Fruit fly (Drosophila melanogaster) whole organism, embryonic: ENCODE data around the gene mxt.

Experiments used
- Atf-2 ChIP-seq: fragments of 200-800 bp; sonication (Bioruptor generic); optimal IDR thresholded peaks from 2 replicates; lab custom pipeline; 2016; ENCODE audit warnings: missing biosample characterization, missing genetic modification characterization
- Awh ChIP-seq: fragments of 200-800 bp; sonication (Bioruptor generic); IDR thresholded peaks from 2 replicates; pipeline ENCODE4, ENCODE4 v1.3.6; 2022; ENCODE audit warnings: missing biosample characterization, missing genetic modification characterization
- B-H2 ChIP-seq: fragments of 200-800 bp; sonication (Bioruptor generic); optimal IDR thresholded peaks from 2 replicates; lab custom pipeline; 2018; ENCODE audit warnings: missing biosample characterization, mild to moderate bottlenecking, missing genetic modification characterization
- CG10366 ChIP-seq: fragments of 200-800 bp; sonication (Bioruptor generic); IDR thresholded peaks from 2 replicates; pipeline ENCODE4 v1.3.6; 2022; ENCODE audit warnings: missing biosample characterization, missing genetic modification characterization
- CG10543 ChIP-seq: fragments of 200-800 bp; sonication (Bioruptor generic); optimal IDR thresholded peaks from 3 replicates; lab custom pipeline; 2017; ENCODE audit warnings: missing biosample characterization, mild to moderate bottlenecking, missing genetic modification characterization, moderate library complexity
- CG11723 ChIP-seq: fragments of 200-800 bp; sonication (Bioruptor generic); optimal IDR thresholded peaks from 2 replicates; lab custom pipeline; 2017; ENCODE audit warnings: missing biosample characterization, mild to moderate bottlenecking, missing genetic modification characterization
- CG12769 ChIP-seq: fragments of 200-800 bp; sonication (Bioruptor generic); optimal IDR thresholded peaks from 2 replicates; lab custom pipeline; 2019; ENCODE audit warnings: missing biosample characterization, mild to moderate bottlenecking, missing genetic modification characterization, moderate library complexity
- CG13775 ChIP-seq: fragments of 200-800 bp; sonication (Bioruptor generic); optimal IDR thresholded peaks from 3 replicates; lab custom pipeline; 2017; ENCODE audit warnings: missing biosample characterization, mild to moderate bottlenecking, missing genetic modification characterization
- CG13894 ChIP-seq: fragments of 200-800 bp; sonication (Bioruptor generic); optimal IDR thresholded peaks from 3 replicates; lab custom pipeline; 2018; ENCODE audit warnings: missing biosample characterization, mild to moderate bottlenecking, missing genetic modification characterization, moderate library complexity
- CG14710 ChIP-seq: fragments of 200-800 bp; sonication (Bioruptor generic); optimal IDR thresholded peaks from 3 replicates; lab custom pipeline; 2019; ENCODE audit warnings: missing biosample characterization, mild to moderate bottlenecking, missing genetic modification characterization, moderate library complexity
- CG15269 ChIP-seq: fragments of 200-800 bp; sonication (Bioruptor generic); optimal IDR thresholded peaks from 2 replicates; lab custom pipeline; 2018; ENCODE audit warnings: missing biosample characterization, mild to moderate bottlenecking, missing genetic modification characterization, moderate library complexity
- CG1603 ChIP-seq: fragments of 200-800 bp; sonication (Bioruptor generic); optimal IDR thresholded peaks from 2 replicates; lab custom pipeline; 2019; ENCODE audit warnings: missing biosample characterization, mild to moderate bottlenecking, missing genetic modification characterization, moderate library complexity
- CG17361 ChIP-seq: fragments of 200-800 bp; sonication (Bioruptor generic); IDR thresholded peaks from 3 replicates; pipeline ENCODE4 v1.3.6; 2022; ENCODE audit warnings: missing biosample characterization, missing genetic modification characterization
- CG17912 ChIP-seq: fragments of 200-800 bp; sonication (Bioruptor generic); optimal IDR thresholded peaks from 2 replicates; lab custom pipeline; 2018; ENCODE audit warnings: missing biosample characterization, mild to moderate bottlenecking, missing genetic modification characterization
- CG2129 ChIP-seq: fragments of 200-800 bp; sonication (Bioruptor generic); IDR thresholded peaks from 2 replicates; pipeline ENCODE4 v1.3.6; 2022; ENCODE audit warnings: missing biosample characterization, missing genetic modification characterization; ENCODE audit not compliant: partially characterized antibody
- CG2199 ChIP-seq: fragments of 200-800 bp; sonication (Bioruptor generic); IDR thresholded peaks from 3 replicates; pipeline ENCODE4 v1.3.6; 2022; ENCODE audit warnings: missing biosample characterization, missing genetic modification characterization
- CG3065 ChIP-seq: fragments of 200-800 bp; sonication (Bioruptor generic); optimal IDR thresholded peaks from 2 replicates; lab custom pipeline; 2016; ENCODE audit warnings: missing biosample characterization, missing genetic modification characterization
- CG33557 ChIP-seq: fragments of 200-800 bp; sonication (Bioruptor generic); optimal IDR thresholded peaks from 2 replicates; lab custom pipeline; 2019; ENCODE audit warnings: missing biosample characterization, mild to moderate bottlenecking, missing genetic modification characterization, moderate library complexity
- CG3726 ChIP-seq: fragments of 200-800 bp; sonication (Bioruptor generic); IDR thresholded peaks from 3 replicates; pipeline ENCODE4, ENCODE4 v1.3.6; 2022; ENCODE audit warnings: missing biosample characterization, missing genetic modification characterization
- CG42726 ChIP-seq: fragments of 200-800 bp; sonication (Bioruptor generic); IDR thresholded peaks from 2 replicates; pipeline ENCODE4 v1.3.6; 2022; ENCODE audit warnings: missing biosample characterization, missing genetic modification characterization; ENCODE audit not compliant: partially characterized antibody
- CG4328 ChIP-seq: fragments of 200-800 bp; sonication (Bioruptor generic); optimal IDR thresholded peaks from 3 replicates; lab custom pipeline; 2017; ENCODE audit warnings: missing biosample characterization, missing genetic modification reagents, missing genetic modification characterization
- CG4404 ChIP-seq: fragments of 200-800 bp; sonication (Bioruptor generic); IDR thresholded peaks from 2 replicates; pipeline ENCODE4 v1.3.6; 2022; ENCODE audit warnings: missing biosample characterization, missing genetic modification characterization
- CG6689 ChIP-seq: fragments of 200-800 bp; sonication (Bioruptor generic); IDR thresholded peaks from 2 replicates; pipeline ENCODE4 v1.3.6; 2022; ENCODE audit warnings: missing biosample characterization, missing genetic modification characterization
- CG8944 ChIP-seq: fragments of 200-800 bp; sonication (Bioruptor generic); optimal IDR thresholded peaks from 3 replicates; lab custom pipeline; 2016; ENCODE audit warnings: missing biosample characterization, missing genetic modification characterization
- CG9727 ChIP-seq: fragments of 200-800 bp; sonication (Bioruptor generic); optimal IDR thresholded peaks from 3 replicates; lab custom pipeline; 2017; ENCODE audit warnings: missing biosample characterization, mild to moderate bottlenecking, missing genetic modification characterization
- CG9817 ChIP-seq: fragments of 200-800 bp; sonication (Bioruptor generic); optimal IDR thresholded peaks from 2 replicates; lab custom pipeline; 2018; ENCODE audit warnings: missing biosample characterization, mild to moderate bottlenecking, missing genetic modification characterization, moderate library complexity
- CG9876 ChIP-seq: fragments of 200-800 bp; sonication (Bioruptor generic); optimal IDR thresholded peaks from 2 replicates; lab custom pipeline; 2016; ENCODE audit warnings: missing biosample characterization, missing genetic modification characterization
- Chrac-16 ChIP-seq: fragments of 200-800 bp; sonication (Bioruptor generic); optimal IDR thresholded peaks from 3 replicates; lab custom pipeline; 2016; ENCODE audit warnings: missing biosample characterization, missing genetic modification characterization
- CkIIα-i1 ChIP-seq: fragments of 200-800 bp; sonication (Bioruptor generic); IDR thresholded peaks from 2 replicates; pipeline ENCODE4 v1.3.6; 2022; ENCODE audit warnings: missing biosample characterization, missing genetic modification characterization
- CoRest ChIP-seq: fragments of 200-800 bp; sonication (Bioruptor generic); optimal IDR thresholded peaks from 3 replicates; lab custom pipeline; 2018; ENCODE audit warnings: missing biosample characterization, mild to moderate bottlenecking, missing genetic modification characterization, moderate library complexity
- Elba2 ChIP-seq: fragments of 200-800 bp; sonication (Bioruptor generic); optimal IDR thresholded peaks from 3 replicates; lab custom pipeline; 2016; ENCODE audit warnings: missing biosample characterization, missing genetic modification characterization
- Fer2 ChIP-seq: fragments of 200-800 bp; sonication (Bioruptor generic); optimal IDR thresholded peaks from 2 replicates; lab custom pipeline; 2018; ENCODE audit warnings: missing biosample characterization, mild to moderate bottlenecking, missing genetic modification characterization, moderate library complexity
- HLH3B ChIP-seq: fragments of 200-800 bp; sonication (Bioruptor generic); IDR thresholded peaks from 2 replicates; pipeline ENCODE4 v1.3.6; 2022; ENCODE audit warnings: missing biosample characterization, missing genetic modification characterization
- Kr ChIP-seq: fragments of 200-800 bp; sonication (Bioruptor generic); optimal IDR thresholded peaks from 2 replicates; lab custom pipeline; 2017; ENCODE audit warnings: missing biosample characterization, mild to moderate bottlenecking, missing genetic modification characterization
- MBD-R2 ChIP-seq: fragments of 200-800 bp; sonication (Bioruptor generic); IDR thresholded peaks from 2 replicates; pipeline ENCODE4 v1.3.6; 2022; ENCODE audit warnings: missing biosample characterization, missing genetic modification characterization
- Six4 ChIP-seq: fragments of 200-800 bp; sonication (Bioruptor generic); optimal IDR thresholded peaks from 2 replicates; lab custom pipeline; 2016; ENCODE audit warnings: missing biosample characterization, missing genetic modification characterization
- Usf ChIP-seq: fragments of 200-800 bp; sonication (Bioruptor generic); optimal IDR thresholded peaks from 2 replicates; lab custom pipeline; 2017; ENCODE audit warnings: missing genotype, missing biosample characterization, missing genetic modification characterization
- YL-1 ChIP-seq: fragments of 200-800 bp; sonication (Bioruptor generic); optimal IDR thresholded peaks from 3 replicates; lab custom pipeline; 2017; ENCODE audit warnings: missing biosample characterization, mild to moderate bottlenecking, missing genetic modification characterization
- ac ChIP-seq: fragments of 200-800 bp; sonication (Bioruptor generic); optimal IDR thresholded peaks from 3 replicates; lab custom pipeline; 2017; ENCODE audit warnings: missing biosample characterization, mild to moderate bottlenecking, missing genetic modification characterization
- bab2 ChIP-seq: fragments of 200-800 bp; sonication (Bioruptor generic); optimal IDR thresholded peaks from 2 replicates; lab custom pipeline; 2016; ENCODE audit warnings: missing biosample characterization, missing genetic modification characterization
- chinmo ChIP-seq: fragments of 200-800 bp; sonication (Bioruptor generic); IDR thresholded peaks from 4 replicates; pipeline ENCODE4 v1.3.6; 2022; ENCODE audit warnings: missing biosample characterization, missing genetic modification characterization; ENCODE audit not compliant: partially characterized antibody
- dpn ChIP-seq, 2 experiments: fragments of 200-800 bp; sonication (Bioruptor generic); optimal IDR thresholded peaks; 3 replicates each; lab custom pipeline; 2016; ENCODE audit warnings: missing biosample characterization in 2 of 2, missing genetic modification characterization in 2 of 2
- fd3F ChIP-seq: fragments of 200-800 bp; sonication (Bioruptor generic); optimal IDR thresholded peaks from 2 replicates; lab custom pipeline; 2018; ENCODE audit warnings: missing biosample characterization, mild to moderate bottlenecking, missing genetic modification characterization, moderate library complexity
- fd64A ChIP-seq: fragments of 200-800 bp; sonication (Bioruptor generic); optimal IDR thresholded peaks from 3 replicates; lab custom pipeline; 2018; ENCODE audit warnings: missing biosample characterization, mild to moderate bottlenecking, missing genetic modification characterization
- fu2 ChIP-seq: fragments of 200-800 bp; sonication (Bioruptor generic); optimal IDR thresholded peaks from 2 replicates; lab custom pipeline; 2016; ENCODE audit warnings: missing biosample characterization, missing genetic modification characterization
- gfzf ChIP-seq: fragments of 200-800 bp; sonication (Bioruptor generic); optimal IDR thresholded peaks from 2 replicates; lab custom pipeline; 2016; ENCODE audit warnings: missing biosample characterization, mild to moderate bottlenecking, missing genetic modification characterization, moderate library complexity
- gro ChIP-seq: fragments of 200-800 bp; sonication (Bioruptor generic); optimal IDR thresholded peaks from 2 replicates; lab custom pipeline; 2016; ENCODE audit warnings: missing biosample characterization, missing genetic modification characterization
- knrl ChIP-seq: fragments of 200-800 bp; sonication (Bioruptor generic); IDR thresholded peaks from 3 replicates; pipeline ENCODE4 v1.3.6; 2022; ENCODE audit warnings: missing biosample characterization, missing genetic modification characterization; ENCODE audit not compliant: partially characterized antibody
- lilli ChIP-seq: fragments of 200-800 bp; sonication (Bioruptor generic); optimal IDR thresholded peaks from 3 replicates; lab custom pipeline; 2016; ENCODE audit warnings: missing biosample characterization, missing genetic modification characterization
- run ChIP-seq: fragments of 200-800 bp; sonication (Bioruptor generic); optimal IDR thresholded peaks from 3 replicates; lab custom pipeline; 2018; ENCODE audit warnings: missing biosample characterization, mild to moderate bottlenecking, missing genetic modification characterization
- stc ChIP-seq: fragments of 200-800 bp; sonication (Bioruptor generic); IDR thresholded peaks from 2 replicates; pipeline ENCODE4 v1.3.6; 2022; ENCODE audit warnings: missing biosample characterization, missing genetic modification characterization

Gene mxt

dm6 chr2L:4818056-4818455, 29.0 kb downstream of the mxt start, which contains the start of gene CG3225 (continued):
- TF ChIP-seq CG42726 (GFP tag; lab: Robert Waterston, UW) = no peak
- no peak for TF ChIP-seq stc (GFP tag; lab: Robert Waterston, UW)
- TF ChIP-seq YL-1 (GFP tag; lab: Kevin White, UChicago) = no peak
- peak; percentile 73 for TF ChIP-seq CG1603
- peak; percentile 4 for TF ChIP-seq gro (GFP tag; lab: Kevin White, UChicago)
- no peak for TF ChIP-seq CoRest
- no peak for TF ChIP-seq CG33557 (GFP tag; lab: Kevin White, UChicago)
- no peak for TF ChIP-seq CG6689
- TF ChIP-seq CG9876 (GFP tag; lab: Kevin White, UChicago) = no peak
- TF ChIP-seq CG11723 (GFP tag; lab: Kevin White, UChicago) = no peak
- peak; percentile 46 for TF ChIP-seq CG14710 (tag; lab: Kevin White, UChicago)
- TF ChIP-seq ac (GFP tag; lab: Kevin White, UChicago) = no peak
- no peak for TF ChIP-seq CG8944 (GFP tag; lab: Kevin White, UChicago)
- no peak for TF ChIP-seq CG17912
- TF ChIP-seq CkIIα-i1 (GFP tag; lab: Robert Waterston, UW) = no peak
- TF ChIP-seq CG13894 = no peak
- no peak for TF ChIP-seq CG15269 (tag; lab: Kevin White, UChicago)
- TF ChIP-seq CG2129 (GFP tag; lab: Robert Waterston, UW) = no peak
- TF ChIP-seq B-H2 (GFP tag; lab: Kevin White, UChicago) = no peak
- TF ChIP-seq Chrac-16 (GFP tag; lab: Kevin White, UChicago) = no peak
- no peak for TF ChIP-seq CG3726 (GFP tag; lab: Robert Waterston, UW)
- peak; percentile 92 for TF ChIP-seq gfzf
- 0 out of 3 replicates have a peak, but pooled peaks have one; percentile 4 for TF ChIP-seq knrl
- TF ChIP-seq fd64A (GFP tag; lab: Kevin White, UChicago) = no peak
- TF ChIP-seq fu2 (GFP tag; lab: Kevin White, UChicago) = no peak
- no peak for TF ChIP-seq CG12769
- no peak for TF ChIP-seq CG3065 (GFP tag; lab: Kevin White, UChicago)
- no peak for TF ChIP-seq Kr
- no peak for TF ChIP-seq HLH3B (GFP tag; lab: Robert Waterston, UW)
- no peak for TF ChIP-seq CG2199 (GFP tag; lab: Robert Waterston, UW)
- no peak for TF ChIP-seq CG9727
- no peak for TF ChIP-seq Elba2
- no peak for TF ChIP-seq bab2 (GFP tag; lab: Kevin White, UChicago)
- TF ChIP-seq lilli = no peak
- TF ChIP-seq Awh (GFP tag; lab: Robert Waterston, UW) = no peak
- no peak for TF ChIP-seq CG4404 (GFP tag; lab: Robert Waterston, UW)
- no peak for TF ChIP-seq CG10543
- TF ChIP-seq CG10366 (GFP tag; lab: Robert Waterston, UW) = no peak
- TF ChIP-seq Usf (GFP tag; lab: Kevin White, UChicago) = no peak
- no peak for TF ChIP-seq Atf-2
- TF ChIP-seq run (tag; lab: Kevin White, UChicago) = no peak
- TF ChIP-seq CG9817 (tag; lab: Kevin White, UChicago) = no peak
- no peak for TF ChIP-seq CG17361 (GFP tag; lab: Robert Waterston, UW)
- TF ChIP-seq chinmo (GFP tag; lab: Robert Waterston, UW) = peak; percentile 66; the same call in 1 of the 4 replicates
- no peak for TF ChIP-seq Six4 (GFP tag; lab: Kevin White, UChicago)
- TF ChIP-seq MBD-R2 (GFP tag; lab: Robert Waterston, UW) = peak; percentile 80
- no peak for TF ChIP-seq fd3F (GFP tag; lab: Kevin White, UChicago)
- TF ChIP-seq Fer2 = no peak
- TF ChIP-seq CG13775 (GFP tag; lab: Kevin White, UChicago) = no peak
- no peak for TF ChIP-seq CG4328 (GFP tag; lab: Kevin White, UChicago)
- TF ChIP-seq dpn (GFP tag; optimal IDR thresholded peaks at IDR 0.05; lab: Kevin White, UChicago) = no peak
